Worm (Caenorhabditis elegans) whole organism, mixed stage, embryonic: ENCODE measurements around the gene ges-1.

Source experiments
- bed-3 ChIP-seq: fragments of 200-800 bp; sonication (Bioruptor generic); optimal IDR thresholded peaks from 3 replicates; lab custom pipeline; 2018; ENCODE audit warnings: mild to moderate bottlenecking, missing genetic modification characterization, moderate library complexity, missing compliant biosample characterization
- blmp-1 ChIP-seq: fragments of 150-350 bp; optimal IDR thresholded peaks from 2 replicates; lab custom pipeline; 2014; ENCODE audit warnings: missing biosample characterization, missing genetic modification characterization
- ceh-39 ChIP-seq: fragments of 150-350 bp; optimal IDR thresholded peaks from 2 replicates; lab custom pipeline; 2014; ENCODE audit warnings: missing biosample characterization, missing genetic modification characterization
- ceh-83 ChIP-seq: fragments of 200-800 bp; sonication (Bioruptor generic); optimal IDR thresholded peaks from 2 replicates; lab custom pipeline; 2018; ENCODE audit warnings: mild to moderate bottlenecking, missing genetic modification characterization, missing compliant biosample characterization
- ces-1 ChIP-seq: fragments of 150-350 bp; optimal IDR thresholded peaks from 2 replicates; lab custom pipeline; 2014; ENCODE audit warnings: missing biosample characterization, missing genetic modification reagents, missing genetic modification characterization
- cnd-1 ChIP-seq: fragments of 200-800 bp; sonication (Bioruptor generic); optimal IDR thresholded peaks from 2 replicates; lab custom pipeline; 2018; ENCODE audit warnings: mild to moderate bottlenecking, missing genetic modification characterization, missing compliant biosample characterization
- drap-1 ChIP-seq: fragments of 200-800 bp; sonication (Bioruptor generic); optimal IDR thresholded peaks from 3 replicates; lab custom pipeline; 2018; ENCODE audit warnings: mild to moderate bottlenecking, missing genetic modification characterization, missing compliant biosample characterization
- elt-1 ChIP-seq: sonication (generic microtip); optimal IDR thresholded peaks from 2 replicates; lab custom pipeline; 2017; ENCODE audit warnings: missing genetic modification characterization, mild to moderate bottlenecking, missing compliant biosample characterization, antibody characterized with exemption, moderate library complexity, borderline replicate concordance; ENCODE audit not compliant: insufficient read depth
- elt-3 ChIP-seq: fragments of 150-350 bp; optimal IDR thresholded peaks from 2 replicates; lab custom pipeline; 2014; ENCODE audit warnings: missing biosample characterization, missing genetic modification characterization
- flh-1 ChIP-seq: fragments of 200-800 bp; sonication (Bioruptor generic); optimal IDR thresholded peaks from 2 replicates; lab custom pipeline; 2018; ENCODE audit warnings: mild to moderate bottlenecking, missing genetic modification characterization, moderate library complexity, missing compliant biosample characterization
- ham-2 ChIP-seq: fragments of 200-800 bp; sonication (Bioruptor generic); optimal IDR thresholded peaks from 2 replicates; lab custom pipeline; 2018; ENCODE audit warnings: mild to moderate bottlenecking, missing genetic modification characterization, missing compliant biosample characterization
- hlh-1 ChIP-seq: fragments of 150-350 bp; optimal IDR thresholded peaks from 2 replicates; lab custom pipeline; 2014; ENCODE audit warnings: missing biosample characterization, missing genetic modification reagents, missing genetic modification characterization
- lin-32 ChIP-seq: fragments of 200-800 bp; sonication (Bioruptor generic); optimal IDR thresholded peaks from 2 replicates; lab custom pipeline; 2018; ENCODE audit warnings: mild to moderate bottlenecking, missing genetic modification characterization, missing compliant biosample characterization
- lsy-2 ChIP-seq: fragments of 150-350 bp; optimal IDR thresholded peaks from 2 replicates; lab custom pipeline; 2014; ENCODE audit warnings: missing biosample characterization, missing genetic modification characterization
- mab-5 ChIP-seq: fragments of 150-350 bp; optimal IDR thresholded peaks from 2 replicates; lab custom pipeline; 2014; ENCODE audit warnings: missing biosample characterization, missing genetic modification characterization
- mep-1 ChIP-seq: fragments of 150-350 bp; optimal IDR thresholded peaks from 2 replicates; lab custom pipeline; 2017; ENCODE audit warnings: missing biosample characterization, missing genetic modification reagents, missing genetic modification characterization, inconsistent platforms
- mls-2 ChIP-seq: sonication (generic microtip); optimal IDR thresholded peaks from 2 replicates; lab custom pipeline; 2016; ENCODE audit warnings: mild to moderate bottlenecking, missing genetic modification characterization, moderate library complexity, missing compliant biosample characterization
- nhr-12 ChIP-seq: fragments of 150-350 bp; optimal IDR thresholded peaks from 2 replicates; lab custom pipeline; 2014; ENCODE audit warnings: missing biosample characterization, missing genetic modification characterization
- nhr-237 ChIP-seq: fragments of 150-350 bp; optimal IDR thresholded peaks from 2 replicates; lab custom pipeline; 2014; ENCODE audit warnings: missing biosample characterization, missing genetic modification characterization
- nhr-76 ChIP-seq: sonication (generic microtip); optimal IDR thresholded peaks from 2 replicates; lab custom pipeline; 2017; ENCODE audit warnings: missing biosample characterization, missing genetic modification characterization
- sem-2 ChIP-seq: fragments of 200-800 bp; sonication (Bioruptor generic); optimal IDR thresholded peaks from 2 replicates; lab custom pipeline; 2018; ENCODE audit warnings: mild to moderate bottlenecking, missing genetic modification characterization, missing compliant biosample characterization
- snpc-4 ChIP-seq: fragments of 150-350 bp; optimal IDR thresholded peaks from 2 replicates; lab custom pipeline; 2014; ENCODE audit warnings: missing biosample characterization, missing genetic modification characterization
- tbx-8 ChIP-seq: fragments of 200-800 bp; sonication (Bioruptor generic); optimal IDR thresholded peaks from 2 replicates; lab custom pipeline; 2018; ENCODE audit warnings: mild to moderate bottlenecking, missing genetic modification characterization, moderate library complexity, missing compliant biosample characterization
- unc-120 ChIP-seq: sonication (generic microtip); optimal IDR thresholded peaks from 2 replicates; lab custom pipeline; 2017; ENCODE audit warnings: missing genetic modification characterization, missing compliant biosample characterization; ENCODE audit not compliant: poor library complexity, severe bottlenecking
- unc-39 ChIP-seq: fragments of 150-350 bp; optimal IDR thresholded peaks from 2 replicates; lab custom pipeline; 2014; ENCODE audit warnings: missing biosample characterization, missing genetic modification characterization
- unc-62 ChIP-seq: fragments of 150-350 bp; optimal IDR thresholded peaks from 2 replicates; lab custom pipeline; 2014; ENCODE audit warnings: missing biosample characterization, missing genetic modification reagents, missing genetic modification characterization
- zip-8 ChIP-seq: fragments of 150-350 bp; optimal IDR thresholded peaks from 2 replicates; lab custom pipeline; 2014; ENCODE audit warnings: missing biosample characterization, missing genetic modification characterization
- ztf-11 ChIP-seq: fragments of 150-350 bp; optimal IDR thresholded peaks from 2 replicates; lab custom pipeline; 2014; ENCODE audit warnings: missing biosample characterization, missing genetic modification characterization

The ges-1 gene

DNA sequence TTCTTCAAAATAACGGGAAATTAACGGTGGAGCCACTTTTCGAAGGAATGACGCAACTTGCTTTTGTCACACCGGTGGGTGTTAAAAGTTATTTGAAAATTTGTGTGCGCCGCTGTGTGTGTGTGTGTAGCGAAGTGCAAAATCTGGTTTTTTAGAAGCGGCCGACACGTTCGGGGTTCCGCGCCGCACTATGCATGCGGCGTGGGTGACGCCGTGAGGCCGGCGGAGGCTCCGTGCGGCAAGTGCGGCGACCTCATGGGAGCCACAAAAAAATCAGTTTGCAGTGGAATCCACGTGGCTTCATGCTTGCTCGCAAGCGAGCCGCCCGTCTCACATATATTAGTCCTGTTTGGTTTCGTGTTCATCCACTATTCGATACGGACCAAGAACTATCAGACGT is 23.3 kb upstream of the ges-1 start:
- no peak for TF ChIP-seq elt-1 (tag; lab: Kevin White, UChicago)
- TF ChIP-seq unc-120 (tag; lab: Kevin White, UChicago): no peak
- TF ChIP-seq mep-1: no peak
- TF ChIP-seq ceh-39 (tag; lab: Kevin White, UChicago): no peak
- no peak for TF ChIP-seq elt-3 (tag; lab: Kevin White, UChicago)
- no peak for TF ChIP-seq mls-2 (tag; lab: Kevin White, UChicago)
- TF ChIP-seq sem-2 (GFP tag; lab: Kevin White, UChicago): no peak
- no peak for TF ChIP-seq lin-32 (GFP tag; lab: Kevin White, UChicago)
- no peak for TF ChIP-seq nhr-12 (tag; lab: Kevin White, UChicago)
- TF ChIP-seq ham-2: no peak
- no peak for TF ChIP-seq bed-3 (GFP tag; lab: Kevin White, UChicago)
- no peak for TF ChIP-seq drap-1 (GFP tag; lab: Kevin White, UChicago)
- TF ChIP-seq nhr-237 (tag; lab: Kevin White, UChicago): no peak
- TF ChIP-seq cnd-1 (tag; lab: Kevin White, UChicago): no peak
- no peak for TF ChIP-seq blmp-1 (tag; lab: Kevin White, UChicago)
- no peak for TF ChIP-seq ces-1 (GFP tag; lab: Kevin White, UChicago)
- TF ChIP-seq lsy-2 (tag; lab: Kevin White, UChicago): no peak
- TF ChIP-seq nhr-76 (tag; lab: Kevin White, UChicago): no peak
- no peak for TF ChIP-seq zip-8 (tag; lab: Kevin White, UChicago)
- no peak for TF ChIP-seq mab-5 (tag; lab: Kevin White, UChicago)

DNA sequence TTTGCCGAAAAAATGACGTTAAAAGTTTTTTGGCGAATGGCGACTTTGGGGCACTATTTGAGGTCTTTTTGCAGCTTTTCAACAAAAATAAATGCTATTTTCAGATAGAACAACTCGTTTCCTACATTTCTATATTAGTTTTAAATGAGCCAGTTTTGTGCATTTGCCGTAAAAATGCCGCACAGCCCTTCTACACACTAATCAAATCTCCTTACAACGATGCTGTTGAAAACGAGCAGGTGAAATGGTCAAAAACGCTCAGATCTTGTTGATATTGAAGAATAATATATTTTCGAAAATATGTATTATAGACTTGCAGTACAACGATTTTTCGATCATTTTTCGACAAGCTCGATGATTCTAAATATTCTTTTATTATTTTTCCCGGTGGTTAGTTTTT is 22.8 kb upstream of the ges-1 start, which contains the start of gene chil-14:
Gene chil-14 (plus strand): TSS at position 301 of the 400 bp plus-strand sequence.
- no peak for TF ChIP-seq lin-32 (GFP tag; lab: Kevin White, UChicago)
- no peak for TF ChIP-seq lsy-2 (tag; lab: Kevin White, UChicago)
- TF ChIP-seq mls-2 (tag; lab: Kevin White, UChicago): no peak
- TF ChIP-seq hlh-1: no peak
- TF ChIP-seq mab-5 (tag; lab: Kevin White, UChicago): no peak
- TF ChIP-seq elt-3 (tag; lab: Kevin White, UChicago): no peak
- TF ChIP-seq unc-62: no peak

DNA sequence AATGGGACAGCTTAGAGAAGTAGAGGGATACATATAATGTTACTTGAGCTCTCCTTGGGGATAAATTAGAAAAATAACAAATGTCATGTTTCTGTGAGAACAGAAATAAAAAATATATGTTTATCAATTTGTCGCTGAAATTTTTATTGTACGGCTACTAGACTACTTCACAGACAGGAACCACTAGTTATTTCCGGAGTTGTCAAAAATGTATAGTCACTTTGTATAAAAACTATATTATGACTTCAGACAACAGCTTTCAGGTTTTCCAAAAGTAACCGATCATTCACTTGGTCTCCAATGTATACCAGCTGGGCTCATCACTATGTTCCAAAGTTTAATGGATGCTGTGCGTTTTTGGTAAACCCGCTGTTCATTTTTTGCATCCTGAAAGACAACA is 19.4 kb upstream of the ges-1 start, which contains the start of gene srj-23:
Gene srj-23 (plus strand): TSS at position 301 of the 400 bp plus-strand sequence.
- TF ChIP-seq sem-2 (GFP tag; lab: Kevin White, UChicago) (no peak), unc-120 (tag; lab: Kevin White, UChicago) (no peak), snpc-4 (no peak), mep-1 (no peak), zip-8 (tag; lab: Kevin White, UChicago) (no peak), hlh-1 (no peak), unc-39 (no peak), flh-1 (GFP tag; lab: Kevin White, UChicago) (no peak)

DNA sequence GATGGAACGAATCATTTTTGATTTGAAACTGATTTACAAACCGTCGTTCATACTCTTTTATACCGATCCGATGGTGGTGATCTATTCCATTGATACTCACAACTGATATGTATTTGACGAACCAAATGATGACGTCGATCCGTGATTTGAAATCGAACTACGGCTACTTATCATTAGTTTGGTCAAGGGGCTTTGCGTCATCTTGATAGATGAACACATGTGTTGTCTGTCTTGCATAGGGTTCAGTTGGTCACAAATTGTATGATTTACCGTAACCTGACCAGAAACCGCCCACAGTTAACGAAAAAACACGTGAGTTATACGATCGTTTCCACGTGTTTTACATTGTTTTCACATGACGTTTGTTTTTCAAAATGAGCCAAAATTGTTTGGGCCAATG is 18.2 kb upstream of the ges-1 start, which contains the start of gene cnc-2:
Gene cnc-2 (minus strand): TSS at position 24 of the 400 bp plus-strand sequence.
- TF ChIP-seq bed-3 (GFP tag; lab: Kevin White, UChicago) (no peak), elt-1 (tag; lab: Kevin White, UChicago) (no peak)

DNA sequence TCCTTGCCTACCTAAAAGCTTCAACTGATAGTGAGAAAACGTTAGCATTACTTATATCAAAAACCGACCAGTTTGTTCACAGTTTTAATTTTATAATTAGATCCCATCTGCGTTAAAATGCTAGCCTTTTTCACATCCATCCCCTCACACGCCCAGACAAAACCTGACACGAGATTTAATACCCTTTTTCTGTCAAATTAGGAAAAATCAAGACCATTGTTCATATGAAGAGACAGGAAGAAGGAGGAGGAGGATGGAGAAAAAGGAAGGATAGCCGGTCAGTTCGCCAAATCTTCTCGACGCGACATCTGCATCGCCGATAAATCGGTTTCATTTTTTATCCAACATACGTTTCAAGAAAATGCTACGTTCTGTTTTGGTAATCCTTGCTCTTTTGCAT is 15.8 kb upstream of the ges-1 start, which contains the start of gene cnc-3:
Gene cnc-3 (plus strand): TSS at position 281 of the 400 bp plus-strand sequence.
- TF ChIP-seq bed-3 (GFP tag; lab: Kevin White, UChicago) (no peak), ceh-83 (GFP tag; lab: Kevin White, UChicago) (no peak), nhr-12 (tag; lab: Kevin White, UChicago) (no peak), tbx-8 (GFP tag; lab: Kevin White, UChicago) (no peak), ztf-11 (tag; lab: Kevin White, UChicago) (no peak), snpc-4 (no peak)
- TF ChIP-seq, all 35 proteins: peak for 0

DNA sequence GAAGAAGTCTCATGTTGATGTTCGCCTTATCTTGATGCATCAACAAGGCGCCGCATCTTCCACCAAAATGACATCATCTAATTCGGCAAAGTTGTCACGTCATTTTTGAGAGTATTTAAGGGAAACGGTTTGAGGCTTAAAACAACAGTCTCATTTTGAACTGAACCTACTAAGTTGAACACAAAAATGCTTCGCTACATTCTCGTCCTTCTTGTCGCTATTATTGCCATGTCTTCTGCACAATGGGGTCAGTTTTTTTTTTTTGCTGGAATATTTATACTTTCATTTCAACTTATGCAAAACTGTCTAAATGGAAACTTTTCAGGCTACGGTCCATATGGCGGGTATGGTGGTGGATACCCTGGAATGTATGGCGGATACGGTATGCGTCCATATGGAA is 15.1 kb upstream of the ges-1 start, which contains the start of gene cnc-4:
Gene cnc-4 (plus strand): TSS at position 117 of the 400 bp plus-strand sequence.
- no peak for TF ChIP-seq lsy-2 (tag; lab: Kevin White, UChicago)
- TF ChIP-seq nhr-76 (tag; lab: Kevin White, UChicago): no peak
- no peak for TF ChIP-seq nhr-12 (tag; lab: Kevin White, UChicago)
